Fruit fly (Drosophila melanogaster) whole organism, embryonic: Measurements from ENCODE around the gene Pdxk.
A peak's percentile ranks its signal among the peaks of the same experiment; 100 is the strongest.

ENCODE experiments used
- Bdp1 ChIP-seq: fragments of 200-800 bp; sonication (Bioruptor generic); optimal IDR thresholded peaks from 3 replicates; lab custom pipeline; 2016; ENCODE audit warnings: missing biosample characterization, missing genetic modification characterization
- Bgb ChIP-seq: fragments of 200-800 bp; sonication (Bioruptor generic); IDR thresholded peaks from 2 replicates; pipeline ENCODE4 v1.3.6; 2022; ENCODE audit warnings: missing biosample characterization, missing genetic modification characterization; ENCODE audit not compliant: partially characterized antibody
- Blimp-1 ChIP-seq: fragments of 200-800 bp; sonication (Bioruptor generic); optimal IDR thresholded peaks from 3 replicates; lab custom pipeline; 2018; ENCODE audit warnings: missing biosample characterization, missing genetic modification characterization, mild to moderate bottlenecking, moderate library complexity, missing genetic modification reagents
- CG10321 ChIP-seq: fragments of 200-800 bp; sonication (Bioruptor generic); IDR thresholded peaks from 2 replicates; pipeline ENCODE4 v1.3.6; 2022; ENCODE audit warnings: missing biosample characterization, missing genetic modification characterization
- CG10431 ChIP-seq: fragments of 200-800 bp; sonication (Bioruptor generic); optimal IDR thresholded peaks from 3 replicates; lab custom pipeline; 2018; ENCODE audit warnings: missing biosample characterization, mild to moderate bottlenecking, missing genetic modification characterization
- CG10543 ChIP-seq: fragments of 200-800 bp; sonication (Bioruptor generic); optimal IDR thresholded peaks from 3 replicates; lab custom pipeline; 2017; ENCODE audit warnings: missing biosample characterization, mild to moderate bottlenecking, missing genetic modification characterization, moderate library complexity
- CG11085 ChIP-seq: fragments of 200-800 bp; sonication (Bioruptor generic); IDR thresholded peaks from 2 replicates; pipeline ENCODE4 v1.3.6; 2022; ENCODE audit warnings: missing biosample characterization, missing genetic modification characterization
- CG12219 ChIP-seq: fragments of 200-800 bp; sonication (Bioruptor generic); optimal IDR thresholded peaks from 3 replicates; lab custom pipeline; 2018; ENCODE audit warnings: missing biosample characterization, mild to moderate bottlenecking, missing genetic modification characterization
- CG12236 ChIP-seq: fragments of 200-800 bp; sonication (Bioruptor generic); optimal IDR thresholded peaks from 2 replicates; lab custom pipeline; 2016; ENCODE audit warnings: missing biosample characterization, missing genetic modification characterization
- CG12769 ChIP-seq: fragments of 200-800 bp; sonication (Bioruptor generic); optimal IDR thresholded peaks from 2 replicates; lab custom pipeline; 2019; ENCODE audit warnings: missing biosample characterization, mild to moderate bottlenecking, missing genetic modification characterization, moderate library complexity
- CG13894 ChIP-seq: fragments of 200-800 bp; sonication (Bioruptor generic); optimal IDR thresholded peaks from 3 replicates; lab custom pipeline; 2018; ENCODE audit warnings: missing biosample characterization, mild to moderate bottlenecking, missing genetic modification characterization, moderate library complexity
- CG1603 ChIP-seq: fragments of 200-800 bp; sonication (Bioruptor generic); optimal IDR thresholded peaks from 2 replicates; lab custom pipeline; 2019; ENCODE audit warnings: missing biosample characterization, mild to moderate bottlenecking, missing genetic modification characterization, moderate library complexity
- CG18262 ChIP-seq: fragments of 200-800 bp; optimal IDR thresholded peaks from 3 replicates; lab custom pipeline; 2019; ENCODE audit warnings: missing biosample characterization, mild to moderate bottlenecking, missing genetic modification characterization, moderate library complexity
- CG31365 ChIP-seq: fragments of 200-800 bp; sonication (Bioruptor generic); optimal IDR thresholded peaks from 2 replicates; lab custom pipeline; 2018; ENCODE audit warnings: missing biosample characterization, mild to moderate bottlenecking, missing genetic modification characterization
- CG3281 ChIP-seq: fragments of 200-800 bp; sonication (Bioruptor generic); optimal IDR thresholded peaks from 3 replicates; lab custom pipeline; 2017; ENCODE audit warnings: missing biosample characterization, mild to moderate bottlenecking, missing genetic modification characterization
- CG33213 ChIP-seq: fragments of 200-800 bp; sonication (Bioruptor generic); optimal IDR thresholded peaks from 3 replicates; lab custom pipeline; 2016; ENCODE audit warnings: missing biosample characterization, missing genetic modification characterization
- CG6813 ChIP-seq: fragments of 200-800 bp; sonication (Bioruptor generic); optimal IDR thresholded peaks from 2 replicates; lab custom pipeline; 2017; ENCODE audit warnings: missing biosample characterization, missing genetic modification characterization, mild to moderate bottlenecking, moderate library complexity, missing genetic modification reagents
- CG8388 ChIP-seq: fragments of 200-800 bp; sonication (Bioruptor generic); optimal IDR thresholded peaks from 2 replicates; lab custom pipeline; 2019; ENCODE audit warnings: missing biosample characterization, mild to moderate bottlenecking, missing genetic modification characterization, moderate library complexity
- CG8765 ChIP-seq: fragments of 200-800 bp; sonication (Bioruptor generic); IDR thresholded peaks from 2 replicates; pipeline ENCODE4 v1.3.6; 2022; ENCODE audit warnings: missing biosample characterization, missing genetic modification characterization
- CG8924 ChIP-seq: fragments of 200-800 bp; optimal IDR thresholded peaks from 3 replicates; lab custom pipeline; 2019; ENCODE audit warnings: missing biosample characterization, mild to moderate bottlenecking, missing genetic modification characterization, moderate library complexity
- CG9727 ChIP-seq: fragments of 200-800 bp; sonication (Bioruptor generic); optimal IDR thresholded peaks from 3 replicates; lab custom pipeline; 2017; ENCODE audit warnings: missing biosample characterization, mild to moderate bottlenecking, missing genetic modification characterization
- CTCF ChIP-seq: fragments of 200-800 bp; sonication (Bioruptor generic); optimal IDR thresholded peaks from 2 replicates; lab custom pipeline; 2017; ENCODE audit warnings: missing biosample characterization, mild to moderate bottlenecking, missing genetic modification characterization, moderate library complexity
- D19A ChIP-seq: fragments of 200-800 bp; optimal IDR thresholded peaks from 3 replicates; lab custom pipeline; 2019; ENCODE audit warnings: missing biosample characterization, mild to moderate bottlenecking, missing genetic modification characterization, moderate library complexity
- Deaf1 ChIP-seq: fragments of 200-800 bp; optimal IDR thresholded peaks from 3 replicates; lab custom pipeline; 2019; ENCODE audit warnings: missing biosample characterization, mild to moderate bottlenecking, missing genetic modification characterization, moderate library complexity
- H15 ChIP-seq: fragments of 200-800 bp; sonication (Bioruptor generic); IDR thresholded peaks from 3 replicates; pipeline ENCODE4 v1.3.6; 2022; ENCODE audit warnings: missing biosample characterization, missing genetic modification characterization
- Hand ChIP-seq: fragments of 200-800 bp; sonication (Bioruptor generic); optimal IDR thresholded peaks from 2 replicates; lab custom pipeline; 2017; ENCODE audit warnings: mild to moderate bottlenecking, missing biosample characterization, missing genetic modification reagents, missing genetic modification characterization
- Jarid2 ChIP-seq: fragments of 200-800 bp; sonication (Bioruptor generic); optimal IDR thresholded peaks from 3 replicates; lab custom pipeline; 2017; ENCODE audit warnings: mild to moderate bottlenecking, missing biosample characterization, missing genetic modification reagents, missing genetic modification characterization
- Lpt ChIP-seq: fragments of >200 bp; optimal IDR thresholded peaks from 2 replicates; lab custom pipeline; 2018; ENCODE audit warnings: missing biosample characterization, missing genetic modification characterization
- MBD-R2 ChIP-seq: fragments of 200-800 bp; sonication (Bioruptor generic); IDR thresholded peaks from 2 replicates; pipeline ENCODE4 v1.3.6; 2022; ENCODE audit warnings: missing biosample characterization, missing genetic modification characterization
- Mes4 ChIP-seq: fragments of 200-800 bp; sonication (Bioruptor generic); optimal IDR thresholded peaks from 2 replicates; lab custom pipeline; 2016; ENCODE audit warnings: missing biosample characterization, missing genetic modification characterization
- Myb ChIP-seq: fragments of 200-800 bp; sonication (Bioruptor generic); optimal IDR thresholded peaks from 2 replicates; lab custom pipeline; 2016; ENCODE audit warnings: missing biosample characterization, missing genetic modification characterization
- NC2β ChIP-seq: fragments of 200-800 bp; sonication (Bioruptor generic); optimal IDR thresholded peaks from 2 replicates; lab custom pipeline; 2016; ENCODE audit warnings: missing biosample characterization, missing genetic modification characterization
- Neu2 ChIP-seq: fragments of 200-800 bp; sonication (Bioruptor generic); optimal IDR thresholded peaks from 3 replicates; lab custom pipeline; 2016; ENCODE audit warnings: missing biosample characterization, missing genetic modification characterization, borderline replicate concordance
- Nf-YC ChIP-seq: fragments of 200-800 bp; optimal IDR thresholded peaks from 3 replicates; lab custom pipeline; 2019; ENCODE audit warnings: missing biosample characterization, mild to moderate bottlenecking, missing genetic modification characterization, moderate library complexity
- Opbp ChIP-seq: fragments of 200-800 bp; sonication (Bioruptor generic); IDR thresholded peaks from 3 replicates; pipeline ENCODE4 v1.3.6; 2022; ENCODE audit warnings: missing biosample characterization, missing genetic modification characterization; ENCODE audit not compliant: partially characterized antibody
- abd-A ChIP-seq: fragments of 200-800 bp; sonication (Bioruptor generic); optimal IDR thresholded peaks from 3 replicates; lab custom pipeline; 2019; ENCODE audit warnings: missing biosample characterization, mild to moderate bottlenecking, missing genetic modification characterization, moderate library complexity
- amos ChIP-seq: fragments of 200-800 bp; sonication (Bioruptor generic); IDR thresholded peaks from 2 replicates; pipeline ENCODE4 v1.3.6; 2022; ENCODE audit warnings: missing biosample characterization, missing genetic modification characterization; ENCODE audit not compliant: partially characterized antibody
- ci ChIP-seq: fragments of 200-800 bp; sonication (Bioruptor generic); IDR thresholded peaks from 3 replicates; pipeline ENCODE4 v1.3.6; 2022; ENCODE audit warnings: missing biosample characterization, missing genetic modification characterization
- esg ChIP-seq: fragments of 200-800 bp; sonication (Bioruptor generic); conservative IDR thresholded peaks from 2 replicates; pipeline ENCODE4 v1.3.6; 2022; ENCODE audit warnings: missing biosample characterization, missing genetic modification characterization
- hth ChIP-seq: fragments of >200 bp; optimal IDR thresholded peaks from 2 replicates; lab custom pipeline; 2017; ENCODE audit warnings: inconsistent platforms
- lbe ChIP-seq: fragments of 200-800 bp; sonication (Bioruptor generic); optimal IDR thresholded peaks from 2 replicates; lab custom pipeline; 2016; ENCODE audit warnings: missing biosample characterization, mild to moderate bottlenecking, missing genetic modification characterization
- lola ChIP-seq, 3 experiments: fragments of >200 bp in 2 of 3; fragments of 200-800 bp in 1 of 3; sonication (Bioruptor generic) in 1 of 3; optimal IDR thresholded peaks; 2 replicates each; lab custom pipeline; 2017 to 2019; ENCODE audit warnings: missing biosample characterization in 3 of 3, missing genetic modification characterization in 3 of 3, mild to moderate bottlenecking in 1 of 3, moderate library complexity in 1 of 3
- mld ChIP-seq: fragments of 200-800 bp; sonication (Bioruptor generic); IDR thresholded peaks from 3 replicates; pipeline ENCODE4 v1.3.6; 2022; ENCODE audit warnings: missing biosample characterization, missing genetic modification characterization; ENCODE audit not compliant: partially characterized antibody
- nom ChIP-seq: fragments of 200-800 bp; sonication (Bioruptor generic); optimal IDR thresholded peaks from 2 replicates; lab custom pipeline; 2017; ENCODE audit warnings: missing biosample characterization, missing genetic modification characterization, mild to moderate bottlenecking, moderate library complexity, missing genetic modification reagents
- pzg ChIP-seq: fragments of 200-800 bp; sonication (Bioruptor generic); optimal IDR thresholded peaks from 3 replicates; lab custom pipeline; 2018; ENCODE audit warnings: missing biosample characterization, mild to moderate bottlenecking, missing genetic modification characterization, moderate library complexity
- sd ChIP-seq: fragments of 200-800 bp; sonication (Bioruptor generic); optimal IDR thresholded peaks from 3 replicates; lab custom pipeline; 2018; ENCODE audit warnings: missing biosample characterization, mild to moderate bottlenecking, missing genetic modification characterization, moderate library complexity
- sna ChIP-seq: fragments of 200-800 bp; sonication (Bioruptor generic); IDR thresholded peaks from 2 replicates; pipeline ENCODE4 v1.3.6; 2022; ENCODE audit warnings: missing biosample characterization, missing genetic modification characterization; ENCODE audit not compliant: partially characterized antibody
- sob ChIP-seq: fragments of 200-800 bp; sonication (Bioruptor generic); IDR thresholded peaks from 2 replicates; pipeline ENCODE4 v1.3.6; 2022; ENCODE audit warnings: missing biosample characterization, missing genetic modification characterization
- wek ChIP-seq: fragments of 200-800 bp; sonication (Bioruptor generic); optimal IDR thresholded peaks from 3 replicates; lab custom pipeline; 2018; ENCODE audit warnings: missing biosample characterization, mild to moderate bottlenecking, missing genetic modification characterization, moderate library complexity
- yki ChIP-seq: fragments of >200 bp; optimal IDR thresholded peaks from 3 replicates; lab custom pipeline; 2018
- z ChIP-seq: fragments of 200-800 bp; sonication (Bioruptor generic); IDR thresholded peaks from 3 replicates; pipeline ENCODE4 v1.3.6; 2022; ENCODE audit warnings: missing biosample characterization, missing genetic modification characterization

Gene Pdxk

DNA sequence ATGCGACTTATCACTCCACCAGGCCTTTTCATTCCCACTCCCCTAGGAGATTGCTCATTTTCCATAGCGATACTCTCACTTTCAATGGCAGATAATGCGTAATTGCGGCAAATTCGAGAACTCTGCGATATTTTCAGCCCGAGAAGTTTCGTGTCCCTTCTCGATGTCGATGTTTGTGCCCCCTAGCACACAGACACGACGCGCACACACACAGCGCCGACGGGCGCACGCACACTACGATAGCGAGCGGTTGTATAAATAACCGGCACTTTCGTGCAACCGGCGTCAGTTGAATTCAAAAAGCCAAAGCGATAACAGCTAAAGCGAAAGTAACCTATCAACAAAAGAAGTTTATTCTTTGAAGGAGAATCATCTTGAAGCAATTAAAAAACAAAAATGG is 21.5 kb downstream of the Pdxk start, which contains the start of gene Hsp23 (continued):
- TF ChIP-seq CG10431 (GFP tag; lab: Kevin White, UChicago) (no peak), CG6813 (GFP tag; lab: Kevin White, UChicago) (no peak), lbe (GFP tag; lab: Kevin White, UChicago) (peak; percentile 65), sna (GFP tag; lab: Robert Waterston, UW) (peak; percentile 38; the same call in 1 of the 2 replicates), Bdp1 (no peak), nom (peak; percentile 42), Opbp (GFP tag; lab: Robert Waterston, UW) (peak; percentile 54; the same call in 2 of the 3 replicates), CG13894 (peak; percentile 45), Hand (GFP tag; lab: Kevin White, UChicago) (no peak), CG1603 (tag; lab: Kevin White, UChicago) (peak; percentile 9), CG12236 (GFP tag; lab: Kevin White, UChicago) (no peak), CG8388 (GFP tag; lab: Kevin White, UChicago) (no peak), sob (GFP tag; lab: Robert Waterston, UW) (no peak), pzg (GFP tag; lab: Kevin White, UChicago) (peak; percentile 2), amos (GFP tag; lab: Robert Waterston, UW) (peak; percentile 37; the same call in 1 of the 2 replicates), Blimp-1 (GFP tag; lab: Kevin White, UChicago) (peak; percentile 68), CTCF (no peak), z (GFP tag; lab: Robert Waterston, UW) (no peak), CG9727 (GFP tag; lab: Kevin White, UChicago) (no peak), Nf-YC (tag; lab: Kevin White, UChicago) (peak; percentile 6), Myb (GFP tag; lab: Kevin White, UChicago) (no peak), CG8924 (tag; lab: Kevin White, UChicago) (no peak), CG10321 (no peak), D19A (tag; lab: Kevin White, UChicago) (peak; percentile 11), wek (GFP tag; lab: Kevin White, UChicago) (peak; percentile 5), Deaf1 (peak; percentile 77), abd-A (tag; lab: Kevin White, UChicago) (peak; percentile 51), CG33213 (no peak), Lpt (GFP tag; lab: Kevin White, UChicago) (no peak), mld (GFP tag; lab: Robert Waterston, UW) (0 out of 3 replicates have a peak, but pooled peaks have one; percentile 15), Neu2 (no peak), esg (no peak), hth (lab: Kevin White, UChicago) (no peak), NC2β (GFP tag; lab: Kevin White, UChicago) (no peak), MBD-R2 (GFP tag; lab: Robert Waterston, UW) (0 out of 2 replicates have a peak, but pooled peaks have one; percentile 9), yki (lab: Kevin White, UChicago) (no peak), lola (GFP tag; optimal IDR thresholded peaks at IDR 0.05; lab: Kevin White, UChicago) (no peak), Bgb (GFP tag; lab: Robert Waterston, UW) (peak; percentile 17; the same call in 1 of the 2 replicates), Mes4 (no peak), CG18262 (tag; lab: Kevin White, UChicago) (no peak), H15 (GFP tag; lab: Robert Waterston, UW) (no peak), ci (GFP tag; lab: Robert Waterston, UW) (0 out of 3 replicates have a peak, but pooled peaks have one; percentile 10), CG11085 (GFP tag; lab: Robert Waterston, UW) (no peak), sd (no peak), CG10543 (GFP tag; lab: Kevin White, UChicago) (peak; percentile 17), CG12769 (tag; lab: Kevin White, UChicago) (no peak), CG12219 (GFP tag; lab: Kevin White, UChicago) (no peak), Jarid2 (GFP tag; lab: Kevin White, UChicago) (no peak), CG31365 (tag; lab: Kevin White, UChicago) (no peak), CG8765 (GFP tag; lab: Robert Waterston, UW) (no peak), CG3281 (GFP tag; lab: Kevin White, UChicago) (no peak)
